Worm (Caenorhabditis elegans): ENCODE data around the gene polq-1.

DNA sequence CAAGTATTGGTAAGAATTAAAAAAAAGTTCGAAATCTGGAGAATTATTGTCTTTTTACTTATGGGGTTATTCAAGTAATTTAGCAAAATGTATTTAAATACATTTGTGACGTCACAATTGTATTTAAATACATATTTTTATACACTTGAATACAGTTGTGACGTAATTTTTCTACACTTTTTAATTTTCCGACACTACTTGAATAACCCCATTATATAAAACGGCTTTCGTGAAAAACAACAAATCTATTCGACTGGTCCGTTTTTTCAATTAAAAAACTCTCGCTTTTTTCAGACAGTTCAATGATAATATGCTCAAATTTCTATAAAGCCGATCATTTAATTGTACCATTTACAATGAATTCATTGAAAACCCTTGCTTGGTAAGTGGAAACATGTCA, 52.5 kb downstream of the polq-1 start:
- TF ChIP-seq him-1 (tag; optimal IDR thresholded peaks at IDR 0.05), result no peak
- TF ChIP-seq W03F9.2 (tag; optimal IDR thresholded peaks at IDR 0.05), result no peak
- TF ChIP-seq dao-5 (tag; optimal IDR thresholded peaks at IDR 0.05), result no peak
